Fruit fly (Drosophila melanogaster) whole organism, embryonic: ENCODE data around the gene CheA75a.

Source experiments
- CG10267 ChIP-seq: fragments of 200-800 bp; sonication (Bioruptor generic); optimal IDR thresholded peaks from 2 replicates; lab custom pipeline; 2018; ENCODE audit warnings: missing biosample characterization, mild to moderate bottlenecking, missing genetic modification characterization, moderate library complexity
- CG10321 ChIP-seq: fragments of 200-800 bp; sonication (Bioruptor generic); IDR thresholded peaks from 2 replicates; pipeline ENCODE4 v1.3.6; 2022; ENCODE audit warnings: missing biosample characterization, missing genetic modification characterization
- CG10366 ChIP-seq: fragments of 200-800 bp; sonication (Bioruptor generic); IDR thresholded peaks from 2 replicates; pipeline ENCODE4 v1.3.6; 2022; ENCODE audit warnings: missing biosample characterization, missing genetic modification characterization
- CG11085 ChIP-seq: fragments of 200-800 bp; sonication (Bioruptor generic); IDR thresholded peaks from 2 replicates; pipeline ENCODE4 v1.3.6; 2022; ENCODE audit warnings: missing biosample characterization, missing genetic modification characterization
- CG11093 ChIP-seq: fragments of 200-800 bp; sonication (Bioruptor generic); IDR thresholded peaks from 3 replicates; pipeline ENCODE4 v1.3.6; 2022; ENCODE audit warnings: missing biosample characterization, missing genetic modification characterization
- CG11398 ChIP-seq: fragments of 200-800 bp; sonication (Bioruptor generic); optimal IDR thresholded peaks from 2 replicates; lab custom pipeline; 2016; ENCODE audit warnings: missing biosample characterization, missing genetic modification characterization
- CG12071 ChIP-seq: fragments of 200-800 bp; sonication (Bioruptor generic); optimal IDR thresholded peaks from 3 replicates; lab custom pipeline; 2018; ENCODE audit warnings: missing biosample characterization, mild to moderate bottlenecking, missing genetic modification characterization
- CG12299 ChIP-seq: fragments of 200-800 bp; sonication (Bioruptor generic); optimal IDR thresholded peaks from 2 replicates; lab custom pipeline; 2018; ENCODE audit warnings: missing biosample characterization, mild to moderate bottlenecking, missing genetic modification characterization
- CG12391 ChIP-seq: fragments of 200-800 bp; sonication (Bioruptor generic); optimal IDR thresholded peaks from 3 replicates; lab custom pipeline; 2018; ENCODE audit warnings: missing biosample characterization, mild to moderate bottlenecking, missing genetic modification characterization, moderate library complexity
- CG12942 ChIP-seq: fragments of 200-800 bp; sonication (Bioruptor generic); optimal IDR thresholded peaks from 3 replicates; lab custom pipeline; 2016; ENCODE audit warnings: missing biosample characterization, missing genetic modification characterization
- CG13424 ChIP-seq: fragments of 200-800 bp; sonication (Bioruptor generic); optimal IDR thresholded peaks from 2 replicates; lab custom pipeline; 2019; ENCODE audit warnings: missing biosample characterization, mild to moderate bottlenecking, missing genetic modification characterization, moderate library complexity
- CG14014 ChIP-seq: fragments of 200-800 bp; sonication (Bioruptor generic); IDR thresholded peaks from 2 replicates; pipeline ENCODE4 v1.3.6; 2022; ENCODE audit warnings: missing biosample characterization, missing genetic modification characterization
- CG17328 ChIP-seq: fragments of 200-800 bp; sonication (Bioruptor generic); IDR thresholded peaks from 2 replicates; pipeline ENCODE4 v1.3.6; 2022; ENCODE audit warnings: missing biosample characterization, missing genetic modification characterization
- CG17912 ChIP-seq: fragments of 200-800 bp; sonication (Bioruptor generic); optimal IDR thresholded peaks from 2 replicates; lab custom pipeline; 2018; ENCODE audit warnings: missing biosample characterization, mild to moderate bottlenecking, missing genetic modification characterization
- CG2712 ChIP-seq: fragments of 200-800 bp; optimal IDR thresholded peaks from 3 replicates; lab custom pipeline; 2019; ENCODE audit warnings: missing biosample characterization, mild to moderate bottlenecking, missing genetic modification characterization, moderate library complexity
- CG33557 ChIP-seq: fragments of 200-800 bp; sonication (Bioruptor generic); optimal IDR thresholded peaks from 2 replicates; lab custom pipeline; 2019; ENCODE audit warnings: missing biosample characterization, mild to moderate bottlenecking, missing genetic modification characterization, moderate library complexity
- CG4424 ChIP-seq: fragments of 200-800 bp; sonication (Bioruptor generic); optimal IDR thresholded peaks from 3 replicates; lab custom pipeline; 2016; ENCODE audit warnings: missing biosample characterization, missing genetic modification characterization
- CG4820 ChIP-seq: fragments of 200-800 bp; sonication (Bioruptor generic); optimal IDR thresholded peaks from 3 replicates; lab custom pipeline; 2016; ENCODE audit warnings: missing biosample characterization, missing genetic modification characterization
- CG4854 ChIP-seq: fragments of 200-800 bp; sonication (Bioruptor generic); optimal IDR thresholded peaks from 2 replicates; lab custom pipeline; 2016; ENCODE audit warnings: missing biosample characterization, missing genetic modification characterization, inconsistent platforms
- CG7987 ChIP-seq: fragments of 200-800 bp; sonication (Bioruptor generic); optimal IDR thresholded peaks from 2 replicates; lab custom pipeline; 2018; ENCODE audit warnings: missing biosample characterization, mild to moderate bottlenecking, missing genetic modification characterization, moderate library complexity
- CG9215 ChIP-seq: fragments of 200-800 bp; sonication (Bioruptor generic); IDR thresholded peaks from 2 replicates; pipeline ENCODE4 v1.3.6; 2022; ENCODE audit warnings: missing biosample characterization, missing genetic modification characterization
- CG9727 ChIP-seq: fragments of 200-800 bp; sonication (Bioruptor generic); optimal IDR thresholded peaks from 3 replicates; lab custom pipeline; 2017; ENCODE audit warnings: missing biosample characterization, mild to moderate bottlenecking, missing genetic modification characterization
- CG9817 ChIP-seq: fragments of 200-800 bp; sonication (Bioruptor generic); optimal IDR thresholded peaks from 2 replicates; lab custom pipeline; 2018; ENCODE audit warnings: missing biosample characterization, mild to moderate bottlenecking, missing genetic modification characterization, moderate library complexity
- D19B ChIP-seq: fragments of 200-800 bp; sonication (Bioruptor generic); optimal IDR thresholded peaks from 2 replicates; lab custom pipeline; 2017; ENCODE audit warnings: missing biosample characterization, mild to moderate bottlenecking, missing genetic modification characterization
- Dbx ChIP-seq: fragments of 200-800 bp; sonication (Bioruptor generic); IDR thresholded peaks from 3 replicates; pipeline ENCODE4 v1.3.6; 2022; ENCODE audit warnings: missing biosample characterization, missing genetic modification characterization
- Ets65A ChIP-seq: fragments of 200-800 bp; sonication (Bioruptor generic); peaks from one replicate; lab custom pipeline; 2016; ENCODE audit warnings: missing biosample characterization, missing genetic modification characterization
- Fer2 ChIP-seq: fragments of 200-800 bp; sonication (Bioruptor generic); optimal IDR thresholded peaks from 2 replicates; lab custom pipeline; 2018; ENCODE audit warnings: missing biosample characterization, mild to moderate bottlenecking, missing genetic modification characterization, moderate library complexity
- HLHmδ ChIP-seq: fragments of 200-800 bp; sonication (Bioruptor generic); optimal IDR thresholded peaks from 2 replicates; lab custom pipeline; 2018; ENCODE audit warnings: missing biosample characterization, mild to moderate bottlenecking, missing genetic modification characterization, moderate library complexity
- Hr3 ChIP-seq: fragments of 200-800 bp; sonication (Bioruptor generic); optimal IDR thresholded peaks from 3 replicates; lab custom pipeline; 2016; ENCODE audit warnings: missing biosample characterization, missing genetic modification characterization
- Max ChIP-seq: fragments of 200-800 bp; sonication (Bioruptor generic); optimal IDR thresholded peaks from 2 replicates; lab custom pipeline; 2016; ENCODE audit warnings: missing biosample characterization, mild to moderate bottlenecking, missing genetic modification characterization
- Med ChIP-seq: fragments of 200-800 bp; sonication (Bioruptor generic); peaks from one replicate; lab custom pipeline; 2016; ENCODE audit warnings: missing biosample characterization, missing genetic modification characterization, mild to moderate bottlenecking, inconsistent platforms, moderate library complexity
- Oaz ChIP-seq: fragments of 200-800 bp; sonication (Bioruptor generic); IDR thresholded peaks from 2 replicates; pipeline ENCODE4 v1.3.6; 2022; ENCODE audit warnings: missing biosample characterization, missing genetic modification characterization
- Taf1 ChIP-seq: fragments of 200-800 bp; sonication (Bioruptor generic); IDR thresholded peaks from 2 replicates; pipeline ENCODE4 v1.3.6; 2022; ENCODE audit warnings: missing biosample characterization, missing genetic modification characterization
- Tbp ChIP-seq: fragments of >200 bp; optimal IDR thresholded peaks from 2 replicates; lab custom pipeline; 2018; ENCODE audit warnings: missing biosample characterization, missing genetic modification characterization
- abd-A ChIP-seq: fragments of 200-800 bp; sonication (Bioruptor generic); optimal IDR thresholded peaks from 3 replicates; lab custom pipeline; 2019; ENCODE audit warnings: missing biosample characterization, mild to moderate bottlenecking, missing genetic modification characterization, moderate library complexity
- gcm ChIP-seq: fragments of 200-800 bp; sonication (Bioruptor generic); optimal IDR thresholded peaks from 2 replicates; lab custom pipeline; 2019; ENCODE audit warnings: missing biosample characterization, mild to moderate bottlenecking, missing genetic modification characterization, moderate library complexity
- gsb-n ChIP-seq: fragments of 200-800 bp; sonication (Bioruptor generic); optimal IDR thresholded peaks from 3 replicates; lab custom pipeline; 2018; ENCODE audit warnings: missing biosample characterization, mild to moderate bottlenecking, missing genetic modification characterization
- lola ChIP-seq, 3 experiments: fragments of >200 bp in 2 of 3; fragments of 200-800 bp in 1 of 3; sonication (Bioruptor generic) in 1 of 3; optimal IDR thresholded peaks; 2 replicates each; lab custom pipeline; 2017 to 2019; ENCODE audit warnings: missing biosample characterization in 3 of 3, missing genetic modification characterization in 3 of 3, mild to moderate bottlenecking in 1 of 3, moderate library complexity in 1 of 3
- mam ChIP-seq: fragments of 200-800 bp; sonication (Bioruptor generic); optimal IDR thresholded peaks from 3 replicates; lab custom pipeline; 2016; ENCODE audit warnings: missing biosample characterization, missing genetic modification characterization
- mirr ChIP-seq: fragments of 200-800 bp; sonication (Bioruptor generic); optimal IDR thresholded peaks from 3 replicates; lab custom pipeline; 2018; ENCODE audit warnings: missing biosample characterization, mild to moderate bottlenecking, missing genetic modification characterization
- pan ChIP-seq, 4 experiments: fragments of >200 bp in 3 of 4; fragments of 200-800 bp in 1 of 4; sonication (Bioruptor generic) in 1 of 4; optimal IDR thresholded peaks in 3 of 4; IDR thresholded peaks in 1 of 4; 2 replicates each; pipeline versions ENCODE4 v1.3.6 to Lab custom; 2017 to 2022; ENCODE audit warnings: missing biosample characterization in 2 of 4, missing genetic modification characterization in 2 of 4, mixed read lengths in 1 of 4
- row ChIP-seq: fragments of 200-800 bp; sonication (Bioruptor generic); IDR thresholded peaks from 3 replicates; pipeline ENCODE4 v1.3.6; 2022; ENCODE audit warnings: missing biosample characterization, missing genetic modification characterization
- sisA ChIP-seq: fragments of 200-800 bp; sonication (Bioruptor generic); IDR thresholded peaks from 2 replicates; pipeline ENCODE4 v1.3.6; 2022; ENCODE audit warnings: missing biosample characterization, missing genetic modification characterization
- sob ChIP-seq: fragments of 200-800 bp; sonication (Bioruptor generic); IDR thresholded peaks from 2 replicates; pipeline ENCODE4 v1.3.6; 2022; ENCODE audit warnings: missing biosample characterization, missing genetic modification characterization
- stc ChIP-seq: fragments of 200-800 bp; sonication (Bioruptor generic); IDR thresholded peaks from 2 replicates; pipeline ENCODE4 v1.3.6; 2022; ENCODE audit warnings: missing biosample characterization, missing genetic modification characterization
- toy ChIP-seq: fragments of 200-800 bp; sonication (Bioruptor generic); IDR thresholded peaks from 2 replicates; pipeline ENCODE4 v1.3.6; 2022; ENCODE audit warnings: missing biosample characterization, missing genetic modification characterization
- z ChIP-seq: fragments of 200-800 bp; sonication (Bioruptor generic); IDR thresholded peaks from 3 replicates; pipeline ENCODE4 v1.3.6; 2022; ENCODE audit warnings: missing biosample characterization, missing genetic modification characterization

The CheA75a gene

dm6 chr3L:18224612-18225409, 27.1 kb upstream of the CheA75a start (continued):
- TF ChIP-seq z (GFP tag; lab: Robert Waterston, UW) (no peak), pan (optimal IDR thresholded peaks at IDR 0.05; lab: Kevin White, UChicago) (peak in 1 of 2 experiments; percentile 82), pan (GFP tag; optimal IDR thresholded peaks at IDR 0.05 in 1 of 2, IDR thresholded peaks at IDR 0.05 in 1 of 2) (no peak), CG10321 (GFP tag; lab: Robert Waterston, UW) (no peak), Taf1 (GFP tag; lab: Robert Waterston, UW) (no peak), gcm (no peak), CG9727 (GFP tag; lab: Kevin White, UChicago) (peak; percentile 83), CG10267 (peak; percentile 54), gsb-n (no peak), mirr (no peak), stc (no peak), row (GFP tag; lab: Robert Waterston, UW) (peak; percentile 54; the same call in 2 of the 3 replicates), lola (GFP tag; optimal IDR thresholded peaks at IDR 0.05; lab: Kevin White, UChicago) (peak in 1 of 3 experiments; percentile 86), CG17328 (GFP tag; lab: Robert Waterston, UW) (no peak; the same call in 1 of the 2 replicates), CG4424 (GFP tag; lab: Kevin White, UChicago) (no peak), sob (0 out of 2 replicates have a peak, but pooled peaks have one; percentile 23), abd-A (tag; lab: Kevin White, UChicago) (no peak), CG12391 (peak; percentile 65), Hr3 (GFP tag; lab: Kevin White, UChicago) (peak; percentile 9), D19B (peak; percentile 77), CG2712 (tag; lab: Kevin White, UChicago) (peak; percentile 60), Med (GFP tag; lab: Kevin White, UChicago) (peak; percentile 47), CG33557 (GFP tag; lab: Kevin White, UChicago) (peak; percentile 39)

dm6 chr3L:18225446-18226380, 26.2 kb upstream of the CheA75a start:
- TF ChIP-seq sisA (GFP tag; lab: Robert Waterston, UW) (peak; percentile 21; the same call in 1 of the 2 replicates), HLHmδ (GFP tag; lab: Kevin White, UChicago) (peak; percentile 25), toy (GFP tag; lab: Robert Waterston, UW) (no peak), CG12299 (no peak), CG13424 (tag; lab: Kevin White, UChicago) (peak; percentile 56), CG9215 (no peak), Tbp (GFP tag; lab: Kevin White, UChicago) (no peak), Oaz (no peak), CG12071 (GFP tag; lab: Kevin White, UChicago) (no peak), mam (GFP tag; lab: Kevin White, UChicago) (no peak), Ets65A (GFP tag; lab: Kevin White, UChicago) (peak; percentile 83), Max (no peak), CG7987 (GFP tag; lab: Kevin White, UChicago) (no peak), CG10366 (GFP tag; lab: Robert Waterston, UW) (no peak), CG11398 (GFP tag; lab: Kevin White, UChicago) (no peak), CG11085 (GFP tag; lab: Robert Waterston, UW) (no peak), CG9817 (tag; lab: Kevin White, UChicago) (no peak), CG12942 (GFP tag; lab: Kevin White, UChicago) (peak; percentile 10), Dbx (GFP tag; lab: Robert Waterston, UW) (no peak), CG4820 (GFP tag; lab: Kevin White, UChicago) (peak; percentile 19), CG14014 (GFP tag; lab: Robert Waterston, UW) (no peak), CG4854 (no peak), CG17328 (GFP tag; lab: Robert Waterston, UW) (peak; percentile 44; the same call in 1 of the 2 replicates), Fer2 (tag; lab: Kevin White, UChicago) (no peak), CG33557 (GFP tag; lab: Kevin White, UChicago) (peak; percentile 80), CG11093 (0 out of 3 replicates have a peak, but pooled peaks have one; percentile 10), CG17912 (no peak)
